Worm (Caenorhabditis elegans): ENCODE data around the gene hlb-1.

- TF ChIP-seq snpc-4 (tag; optimal IDR thresholded peaks at IDR 0.05), result no peak
- TF ChIP-seq ztf-11 (tag; optimal IDR thresholded peaks at IDR 0.05), result no peak
- no peak for TF ChIP-seq blmp-1 (tag; optimal IDR thresholded peaks at IDR 0.05)
- TF ChIP-seq unc-39 (tag; optimal IDR thresholded peaks at IDR 0.05), result no peak
- TF ChIP-seq mep-1 (tag; optimal IDR thresholded peaks at IDR 0.05), result no peak
- TF ChIP-seq M03D4.4 (tag; optimal IDR thresholded peaks at IDR 0.05), result no peak
- no peak for TF ChIP-seq lin-13 (tag; optimal IDR thresholded peaks at IDR 0.05)
- no peak for TF ChIP-seq elt-3 (tag; optimal IDR thresholded peaks at IDR 0.05)
- TF ChIP-seq zip-8 (tag; optimal IDR thresholded peaks at IDR 0.05), result no peak
- no peak for TF ChIP-seq sptf-1 (tag; optimal IDR thresholded peaks at IDR 0.05)
- no peak for TF ChIP-seq ces-1 (GFP tag; optimal IDR thresholded peaks at IDR 0.05)
Observed at ce11 chrX:13893256-13893655, 10.7 kb upstream of the hlb-1 start, which contains the start of gene sra-37.

All from whole organism, mixed stage, embryonic.